Fruit fly (Drosophila melanogaster): ENCODE data around the gene Vsp37A.
A peak's percentile ranks its signal among the peaks of the same experiment; 100 is the strongest.

- TF ChIP-seq toe (GFP tag; optimal IDR thresholded peaks at IDR 0.05): no peak
- no peak for TF ChIP-seq Clk (GFP tag; optimal IDR thresholded peaks at IDR 0.05)
- TF ChIP-seq CG33017 (tag; optimal IDR thresholded peaks at IDR 0.05): no peak
- TF ChIP-seq bab1 (GFP tag; optimal IDR thresholded peaks at IDR 0.05): peak; percentile 77
- TF ChIP-seq pad (GFP tag; optimal IDR thresholded peaks at IDR 0.05): no peak
- TF ChIP-seq CG14711 (tag; optimal IDR thresholded peaks at IDR 0.05): peak; percentile 24
- TF ChIP-seq Hr96 (GFP tag; optimal IDR thresholded peaks at IDR 0.05): no peak
- TF ChIP-seq cnc (optimal IDR thresholded peaks at IDR 0.05): no peak
- no peak for TF ChIP-seq tj (GFP tag; optimal IDR thresholded peaks at IDR 0.05)
These were observed 36.7 kb downstream of the Vsp37A start for dm6 chrX:658021-658420.

All from whole organism, adult.